Fruit fly (Drosophila melanogaster): ENCODE measurements around the gene CG3386.

Gene CG3386

dm6 chr3L:687858-688257 is 5.6 kb upstream of the CG3386 start, which contains the start of gene hiro:
TSS of gene hiro (minus strand) at chr3L:687958.
- TF ChIP-seq cg (GFP tag; optimal IDR thresholded peaks at IDR 0.05), result no peak
- peak; percentile 32 for TF ChIP-seq sd (tag; optimal IDR thresholded peaks at IDR 0.05)
- TF ChIP-seq amos (GFP tag; IDR thresholded peaks at IDR 0.05; ENCODE audit: partially characterized antibody), result no peak
- no peak for TF ChIP-seq CG4730 (GFP tag; IDR thresholded peaks at IDR 0.05)
- TF ChIP-seq gsb-n (tag; optimal IDR thresholded peaks at IDR 0.05), result no peak
- TF ChIP-seq CG11247 (GFP tag; IDR thresholded peaks at IDR 0.05), result no peak
- no peak for TF ChIP-seq ara (GFP tag; IDR thresholded peaks at IDR 0.05)
- TF ChIP-seq CG30431 (GFP tag; optimal IDR thresholded peaks at IDR 0.05), result no peak
- no peak for TF ChIP-seq CG12236 (GFP tag; optimal IDR thresholded peaks at IDR 0.05)
- no peak for TF ChIP-seq exex (tag; optimal IDR thresholded peaks at IDR 0.05)
- no peak for TF ChIP-seq Atf6 (GFP tag; IDR thresholded peaks at IDR 0.05)
- TF ChIP-seq Vsx1 (GFP tag; optimal IDR thresholded peaks at IDR 0.05), result no peak
- TF ChIP-seq CG8944 (GFP tag; optimal IDR thresholded peaks at IDR 0.05), result no peak
- 0 out of 4 replicates have a peak, but pooled peaks have one; percentile 8 for TF ChIP-seq chinmo (GFP tag; IDR thresholded peaks at IDR 0.05; ENCODE audit: partially characterized antibody)
- TF ChIP-seq sisA (GFP tag; IDR thresholded peaks at IDR 0.05), result no peak
- no peak for TF ChIP-seq pnt (GFP tag; optimal IDR thresholded peaks at IDR 0.05)
- TF ChIP-seq CG32772 (GFP tag; IDR thresholded peaks at IDR 0.05), result no peak

- TF ChIP-seq CG13894 (tag; optimal IDR thresholded peaks at IDR 0.05) (peak; percentile 17), CG2875 (GFP tag; optimal IDR thresholded peaks at IDR 0.05) (no peak), grau (tag; optimal IDR thresholded peaks at IDR 0.05) (no peak), NC2α (GFP tag; optimal IDR thresholded peaks at IDR 0.05) (no peak), CG10147 (GFP tag; optimal IDR thresholded peaks at IDR 0.05) (no peak), Hr78 (GFP tag; optimal IDR thresholded peaks at IDR 0.05) (peak in 1 of 2 experiments; percentile 79), br (optimal IDR thresholded peaks at IDR 0.05) (no peak), CG12071 (GFP tag; optimal IDR thresholded peaks at IDR 0.05) (peak; percentile 2), danr (GFP tag; IDR thresholded peaks at IDR 0.05) (no peak), Hr3 (GFP tag; optimal IDR thresholded peaks at IDR 0.05) (no peak), ERR (GFP tag; optimal IDR thresholded peaks at IDR 0.05) (no peak), MBD-R2 (GFP tag; IDR thresholded peaks at IDR 0.05) (no peak), CG2202 (tag; optimal IDR thresholded peaks at IDR 0.05) (no peak), CG3838 (GFP tag; optimal IDR thresholded peaks at IDR 0.05) (no peak), ssp (GFP tag; IDR thresholded peaks at IDR 0.05) (no peak), hth (optimal IDR thresholded peaks at IDR 0.05) (no peak), CG14710 (tag; optimal IDR thresholded peaks at IDR 0.05) (peak; percentile 1), slbo (GFP tag; IDR thresholded peaks at IDR 0.05) (no peak), vfl (GFP tag; optimal IDR thresholded peaks at IDR 0.05) (no peak), CG8290 (GFP tag; optimal IDR thresholded peaks at IDR 0.05) (peak; percentile 47), CG8290 (tag; optimal IDR thresholded peaks at IDR 0.05) (peak; percentile 24 to 61), CG4730 (GFP tag; IDR thresholded peaks at IDR 0.05) (no peak), chm (GFP tag; IDR thresholded peaks at IDR 0.05) (no peak), CG14667 (GFP tag; IDR thresholded peaks at IDR 0.05) (no peak), Oaz (GFP tag; IDR thresholded peaks at IDR 0.05) (no peak), CG16815 (GFP tag; optimal IDR thresholded peaks at IDR 0.05) (no peak), inv (GFP tag; IDR thresholded peaks at IDR 0.05; ENCODE audit: partially characterized antibody) (no peak), Hr39 (optimal IDR thresholded peaks at IDR 0.05) (no peak), crp (GFP tag; optimal IDR thresholded peaks at IDR 0.05) (peak in 1 of 2 experiments; percentile 75), NfI (GFP tag; optimal IDR thresholded peaks at IDR 0.05) (no peak), Dfd (GFP tag; optimal IDR thresholded peaks at IDR 0.05) (no peak), CG3281 (GFP tag; optimal IDR thresholded peaks at IDR 0.05) (no peak), CG10366 (GFP tag; IDR thresholded peaks at IDR 0.05) (no peak), CkIIα-i1 (GFP tag; IDR thresholded peaks at IDR 0.05) (no peak), Meics (GFP tag; optimal IDR thresholded peaks at IDR 0.05) (no peak), CG7271 (tag; optimal IDR thresholded peaks at IDR 0.05) (no peak), Dp (GFP tag; optimal IDR thresholded peaks at IDR 0.05) (peak; percentile 3)
Measured at dm6 chr3L:685441-685804, 3.2 kb upstream of the CG3386 start, which contains the start of gene ebd1. TSS of gene ebd1 (minus strand) at chr3L:685549.
